Worm (Caenorhabditis elegans) whole organism, L3 larva: Measurements from ENCODE around the gene F13E9.13.

ENCODE experiments used
- aly-2 ChIP-seq: fragments of 150-350 bp; optimal IDR thresholded peaks from 2 replicates; lab custom pipeline; 2014; ENCODE audit warnings: missing biosample characterization, missing genetic modification characterization
- ceh-28 ChIP-seq: fragments of 150-350 bp; optimal IDR thresholded peaks from 2 replicates; lab custom pipeline; 2014; ENCODE audit warnings: missing biosample characterization, missing genetic modification reagents, missing genetic modification characterization
- ceh-82 ChIP-seq: fragments of 150-350 bp; optimal IDR thresholded peaks from 2 replicates; lab custom pipeline; 2014; ENCODE audit warnings: missing biosample characterization, missing genetic modification characterization
- ceh-9 ChIP-seq: sonication (generic microtip); optimal IDR thresholded peaks from 2 replicates; lab custom pipeline; 2018; ENCODE audit warnings: missing biosample characterization, missing genetic modification characterization
- daf-12 ChIP-seq: fragments of 150-350 bp; optimal IDR thresholded peaks from 2 replicates; lab custom pipeline; 2014; ENCODE audit warnings: missing biosample characterization, missing genetic modification reagents, missing genetic modification characterization
- egl-27 ChIP-seq: sonication (generic microtip); optimal IDR thresholded peaks from 4 replicates; lab custom pipeline; 2017; ENCODE audit warnings: missing biosample characterization, missing genetic modification reagents, missing genetic modification characterization
- egl-5 ChIP-seq: fragments of 150-350 bp; optimal IDR thresholded peaks from 2 replicates; lab custom pipeline; 2017; ENCODE audit warnings: missing biosample characterization, missing genetic modification reagents, missing genetic modification characterization, inconsistent platforms
- elt-1 ChIP-seq: fragments of 150-350 bp; optimal IDR thresholded peaks from 2 replicates; lab custom pipeline; 2014; ENCODE audit warnings: missing biosample characterization, missing genetic modification characterization
- elt-2 ChIP-seq: sonication (generic microtip); optimal IDR thresholded peaks from 2 replicates; lab custom pipeline; 2016; ENCODE audit warnings: missing genetic modification reagents, mild to moderate bottlenecking, missing genetic modification characterization, missing compliant biosample characterization
- elt-3 ChIP-seq, 3 experiments: fragments of 150-350 bp in 1 of 3; sonication (generic microtip) in 2 of 3; optimal IDR thresholded peaks; 2 replicates in 2 of 3; 4 replicates in 1 of 3; lab custom pipeline; 2014 to 2017; ENCODE audit warnings: missing biosample characterization in 3 of 3, missing genetic modification characterization in 3 of 3
- eor-1 ChIP-seq, 2 experiments: fragments of 150-350 bp; optimal IDR thresholded peaks; 2 replicates each; lab custom pipeline; 2014 to 2018; ENCODE audit warnings: missing biosample characterization in 2 of 2, missing genetic modification characterization in 2 of 2
- fkh-2 ChIP-seq: fragments of 150-350 bp; optimal IDR thresholded peaks from 2 replicates; lab custom pipeline; 2014; ENCODE audit warnings: missing biosample characterization, missing genetic modification reagents, missing genetic modification characterization
- fos-1 ChIP-seq: fragments of 150-350 bp; optimal IDR thresholded peaks from 2 replicates; lab custom pipeline; 2014; ENCODE audit warnings: missing biosample characterization, missing genetic modification characterization
- hmg-11 ChIP-seq: sonication (generic microtip); optimal IDR thresholded peaks from 2 replicates; lab custom pipeline; 2016; ENCODE audit warnings: missing genetic modification characterization, missing compliant biosample characterization
- jun-1 ChIP-seq: fragments of 150-350 bp; optimal IDR thresholded peaks from 2 replicates; lab custom pipeline; 2014; ENCODE audit warnings: missing biosample characterization, missing genetic modification reagents, missing genetic modification characterization
- lin-15B ChIP-seq: fragments of 150-350 bp; optimal IDR thresholded peaks from 2 replicates; lab custom pipeline; 2014; ENCODE audit warnings: missing biosample characterization, missing genetic modification characterization
- lin-39 ChIP-seq: fragments of 150-350 bp; optimal IDR thresholded peaks from 2 replicates; lab custom pipeline; 2018; ENCODE audit warnings: missing biosample characterization, missing genetic modification reagents, missing genetic modification characterization
- lsy-12 ChIP-seq: sonication (generic microtip); optimal IDR thresholded peaks from 2 replicates; lab custom pipeline; 2016; ENCODE audit warnings: mild to moderate bottlenecking, missing genetic modification characterization, missing compliant biosample characterization
- nfya-1 ChIP-seq: sonication (generic microtip); optimal IDR thresholded peaks from 2 replicates; lab custom pipeline; 2017; ENCODE audit warnings: missing genetic modification characterization, mild to moderate bottlenecking, missing compliant biosample characterization, antibody characterized with exemption, moderate library complexity; ENCODE audit not compliant: insufficient read depth
- nhr-11 ChIP-seq: fragments of 150-350 bp; optimal IDR thresholded peaks from 2 replicates; lab custom pipeline; 2014; ENCODE audit warnings: missing biosample characterization, missing genetic modification characterization
- nhr-12 ChIP-seq: fragments of 150-350 bp; optimal IDR thresholded peaks from 2 replicates; lab custom pipeline; 2014; ENCODE audit warnings: missing biosample characterization, missing genetic modification characterization
- nhr-23 ChIP-seq: fragments of 150-350 bp; optimal IDR thresholded peaks from 2 replicates; lab custom pipeline; 2014; ENCODE audit warnings: missing biosample characterization, missing genetic modification reagents, missing genetic modification characterization
- nhr-237 ChIP-seq: fragments of 150-350 bp; optimal IDR thresholded peaks from 2 replicates; lab custom pipeline; 2014; ENCODE audit warnings: missing biosample characterization, missing genetic modification characterization
- nhr-25 ChIP-seq: sonication (generic microtip); optimal IDR thresholded peaks from 2 replicates; lab custom pipeline; 2017; ENCODE audit warnings: missing biosample characterization, missing genetic modification characterization
- nhr-28 ChIP-seq: fragments of 150-350 bp; optimal IDR thresholded peaks from 2 replicates; lab custom pipeline; 2014; ENCODE audit warnings: missing biosample characterization, missing genetic modification characterization
- nhr-67 ChIP-seq: fragments of 150-350 bp; optimal IDR thresholded peaks from 2 replicates; lab custom pipeline; 2014; ENCODE audit warnings: missing biosample characterization, missing genetic modification characterization
- nhr-76 ChIP-seq: fragments of 150-350 bp; sonication (generic microtip); optimal IDR thresholded peaks from 5 replicates; lab custom pipeline; 2014; ENCODE audit warnings: missing biosample characterization, missing genetic modification characterization
- pha-4 ChIP-seq: fragments of 150-350 bp; optimal IDR thresholded peaks from 2 replicates; lab custom pipeline; 2014; ENCODE audit warnings: missing biosample characterization, missing genetic modification reagents, missing genetic modification characterization
- pqm-1 ChIP-seq: fragments of 150-350 bp; optimal IDR thresholded peaks from 2 replicates; lab custom pipeline; 2017; ENCODE audit warnings: missing biosample characterization, missing genetic modification characterization, inconsistent platforms
- sea-2 ChIP-seq: fragments of 150-350 bp; sonication (generic microtip); optimal IDR thresholded peaks from 4 replicates; lab custom pipeline; 2014; ENCODE audit warnings: missing biosample characterization, missing genetic modification reagents, missing genetic modification characterization
- skn-1 ChIP-seq: fragments of 150-350 bp; optimal IDR thresholded peaks from 2 replicates; lab custom pipeline; 2014; ENCODE audit warnings: missing biosample characterization, missing genetic modification characterization
- snpc-4 ChIP-seq: fragments of 150-350 bp; optimal IDR thresholded peaks from 2 replicates; lab custom pipeline; 2014; ENCODE audit warnings: missing biosample characterization, missing genetic modification characterization
- zag-1 ChIP-seq: fragments of 150-350 bp; optimal IDR thresholded peaks from 2 replicates; lab custom pipeline; 2014; ENCODE audit warnings: missing biosample characterization, missing genetic modification characterization

The F13E9.13 gene

ce11 chrIV:10879542-10879941, 1.8 kb upstream of the F13E9.13 start, which contains the start of gene sdz-13:
Gene sdz-13 (minus strand): TSS chrIV:10879642.
- TF ChIP-seq nhr-237 (no peak), nhr-12 (tag; lab: Kevin White, UChicago) (no peak), skn-1 (no peak), pqm-1 (tag; lab: Kevin White, UChicago) (no peak), fos-1 (tag; lab: Kevin White, UChicago) (no peak), ceh-28 (tag; lab: Kevin White, UChicago) (no peak), daf-12 (tag; lab: Kevin White, UChicago) (no peak), ceh-9 (no peak), nhr-76 (tag; lab: Kevin White, UChicago) (no peak), fkh-2 (no peak), elt-3 (tag; optimal IDR thresholded peaks at IDR 0.05; lab: Kevin White, UChicago) (no peak), egl-27 (tag; lab: Kevin White, UChicago) (no peak), ceh-82 (tag; lab: Kevin White, UChicago) (no peak), nhr-23 (tag; lab: Kevin White, UChicago) (no peak), egl-5 (no peak), nhr-67 (tag; lab: Kevin White, UChicago) (no peak), hmg-11 (tag; lab: Kevin White, UChicago) (no peak), lin-15B (tag; lab: Kevin White, UChicago) (no peak), elt-1 (tag; lab: Kevin White, UChicago) (no peak)

ce11 chrIV:10880264-10880663, 1.1 kb upstream of the F13E9.13 start, which contains the start of gene fipr-15:
Gene fipr-15 (plus strand): TSS chrIV:10880564.
- TF ChIP-seq aly-2 (tag; lab: Kevin White, UChicago) (no peak), sea-2 (no peak), elt-1 (tag; lab: Kevin White, UChicago) (no peak)

ce11 chrIV:10884263-10884662, 2.9 kb downstream of the F13E9.13 start, which contains the start of gene F13E9.5:
Gene F13E9.5 (minus strand): TSS chrIV:10884363.
- no peak for TF ChIP-seq elt-2 (tag; lab: Kevin White, UChicago)
- no peak for TF ChIP-seq lin-15B (tag; lab: Kevin White, UChicago)
- TF ChIP-seq snpc-4 (tag; lab: Kevin White, UChicago): no peak
- TF ChIP-seq skn-1: no peak
- TF ChIP-seq zag-1 (tag; lab: Kevin White, UChicago): no peak
- no peak for TF ChIP-seq nhr-25
- no peak for TF ChIP-seq eor-1 (tag; optimal IDR thresholded peaks at IDR 0.05; lab: Kevin White, UChicago)
- TF ChIP-seq pha-4: no peak
- TF ChIP-seq, all 47 proteins: peak for 0

- TF ChIP-seq skn-1: no peak
- no peak for TF ChIP-seq nhr-11 (tag; lab: Kevin White, UChicago)
- TF ChIP-seq lsy-12 (tag; lab: Kevin White, UChicago): no peak
- no peak for TF ChIP-seq lin-39 (tag; lab: Kevin White, UChicago)
- TF ChIP-seq elt-3 (tag; optimal IDR thresholded peaks at IDR 0.05; lab: Kevin White, UChicago): no peak
- no peak for TF ChIP-seq sea-2
- TF ChIP-seq fkh-2: no peak
- no peak for TF ChIP-seq fos-1 (tag; lab: Kevin White, UChicago)
- no peak for TF ChIP-seq nhr-237
- TF ChIP-seq ceh-9: no peak
- TF ChIP-seq nhr-67 (tag; lab: Kevin White, UChicago): no peak
- TF ChIP-seq nfya-1: no peak
- TF ChIP-seq jun-1: no peak
- TF ChIP-seq hmg-11 (tag; lab: Kevin White, UChicago): no peak
- no peak for TF ChIP-seq zag-1 (tag; lab: Kevin White, UChicago)
Measured at ce11 chrIV:10885915-10886314, 4.6 kb downstream of the F13E9.13 start, which contains the start of gene srlf-11. Gene srlf-11 (minus strand): TSS chrIV:10886015.

ce11 chrIV:10887285-10887684, 5.9 kb downstream of the F13E9.13 start, which contains the start of gene F13E9.16:
Gene F13E9.16 (minus strand): TSS chrIV:10887385.
- TF ChIP-seq jun-1 (no peak), fos-1 (tag; lab: Kevin White, UChicago) (no peak), ceh-9 (no peak), nhr-28 (tag; lab: Kevin White, UChicago) (no peak)
